Fruit fly (Drosophila melanogaster): ENCODE data around the gene Herp.
A peak's percentile ranks its signal among the peaks of the same experiment; 100 is the strongest.

The Herp gene

DNA sequence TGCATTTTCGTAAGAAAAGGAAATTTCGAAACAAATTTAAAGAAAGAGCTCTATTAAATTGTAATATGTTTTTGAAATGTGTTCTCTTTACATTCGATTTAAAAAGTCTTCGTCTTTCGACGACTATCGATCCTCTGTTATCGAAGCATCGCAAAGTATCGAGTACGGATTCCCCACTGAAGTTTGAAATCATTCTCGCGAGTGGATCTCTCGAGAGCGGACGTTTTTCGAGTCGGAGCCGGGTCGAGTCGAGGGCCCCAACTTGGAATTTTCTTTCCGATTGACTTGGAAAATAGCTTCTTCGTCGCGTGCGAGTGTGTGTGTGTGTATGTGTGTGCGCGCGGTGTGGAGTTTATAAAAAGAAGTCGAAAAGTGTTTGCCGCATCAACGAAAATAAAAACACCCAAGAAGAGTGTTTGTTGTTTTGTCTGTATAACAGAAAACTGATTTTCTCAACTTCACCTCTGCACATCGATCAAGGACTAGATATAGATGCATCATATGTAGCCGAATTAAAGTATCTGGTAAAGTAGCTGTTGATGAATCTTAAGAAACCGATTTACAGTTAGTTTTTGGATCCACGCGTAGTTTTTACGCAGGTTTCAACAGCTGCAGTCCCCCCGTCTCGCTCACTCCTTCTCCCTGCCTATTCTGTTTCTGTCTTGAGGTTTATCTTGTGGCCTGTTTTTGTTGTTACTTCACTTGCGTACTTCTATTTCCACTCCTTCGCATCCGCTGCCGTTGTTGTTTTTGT is 11.6 kb upstream of the Herp start, which contains the start of gene LanB1 (continued):
- TF ChIP-seq odd (GFP tag; optimal IDR thresholded peaks at IDR 0.05) = no peak
- no peak for TF ChIP-seq NC2α (GFP tag; optimal IDR thresholded peaks at IDR 0.05)

- TF ChIP-seq dpn (GFP tag; optimal IDR thresholded peaks at IDR 0.05) = peak in 1 of 2 experiments; percentile 13
- peak; percentile 46; the same call in 1 of the 2 replicates for TF ChIP-seq stc (GFP tag; IDR thresholded peaks at IDR 0.05)
- TF ChIP-seq ERR (GFP tag; optimal IDR thresholded peaks at IDR 0.05) = peak; percentile 30
- peak; percentile 92 for TF ChIP-seq CG7928 (GFP tag; optimal IDR thresholded peaks at IDR 0.05)
- no peak for TF ChIP-seq CG10431 (GFP tag; optimal IDR thresholded peaks at IDR 0.05)
- peak; percentile 44; the same call in 1 of the 3 replicates for TF ChIP-seq HLH4C (GFP tag; IDR thresholded peaks at IDR 0.05; ENCODE audit: partially characterized antibody)
- peak; percentile 30 for TF ChIP-seq unpg (GFP tag; optimal IDR thresholded peaks at IDR 0.05)
- peak; percentile 54 for TF ChIP-seq nerfin-2 (GFP tag; IDR thresholded peaks at IDR 0.05; ENCODE audit: partially characterized antibody)
- 0 out of 3 replicates have a peak, but pooled peaks have one; percentile 30 for TF ChIP-seq row (GFP tag; IDR thresholded peaks at IDR 0.05)
- peak; percentile 4 for TF ChIP-seq nom (GFP tag; optimal IDR thresholded peaks at IDR 0.05)
- TF ChIP-seq Med (GFP tag) = peak; percentile 90
- TF ChIP-seq unc-4 (GFP tag; IDR thresholded peaks at IDR 0.05; ENCODE audit: partially characterized antibody) = peak; percentile 61
- TF ChIP-seq CG8924 (tag; optimal IDR thresholded peaks at IDR 0.05) = peak; percentile 16
- peak; percentile 58 for TF ChIP-seq tna (GFP tag; IDR thresholded peaks at IDR 0.05; ENCODE audit: partially characterized antibody)
- no peak for TF ChIP-seq CG13894 (tag; optimal IDR thresholded peaks at IDR 0.05)
- peak; percentile 43; the same call in 1 of the 4 replicates for TF ChIP-seq Dll (GFP tag; IDR thresholded peaks at IDR 0.05; ENCODE audit: partially characterized antibody)
- no peak for TF ChIP-seq jing (GFP tag; optimal IDR thresholded peaks at IDR 0.05)
- TF ChIP-seq Eip74EF (GFP tag; optimal IDR thresholded peaks at IDR 0.05) = peak in 1 of 2 experiments; percentile 10
- TF ChIP-seq PHDP (tag; optimal IDR thresholded peaks at IDR 0.05) = peak; percentile 21
- TF ChIP-seq CG17361 (GFP tag; IDR thresholded peaks at IDR 0.05) = no peak
- TF ChIP-seq scrt (GFP tag; optimal IDR thresholded peaks at IDR 0.05) = peak; percentile 30
- TF ChIP-seq Jarid2 (GFP tag; optimal IDR thresholded peaks at IDR 0.05) = peak; percentile 54
- peak; percentile 98 for TF ChIP-seq CG15514 (GFP tag; optimal IDR thresholded peaks at IDR 0.05)
- peak; percentile 61 for TF ChIP-seq sens (GFP tag)
- peak; percentile 21 for TF ChIP-seq CG12071 (GFP tag; optimal IDR thresholded peaks at IDR 0.05)
- peak; percentile 14 for TF ChIP-seq HLHmδ (GFP tag; optimal IDR thresholded peaks at IDR 0.05)
- peak; percentile 19 for TF ChIP-seq Deaf1 (tag; optimal IDR thresholded peaks at IDR 0.05)
- peak; percentile 44; the same call in 1 of the 2 replicates for TF ChIP-seq ato (GFP tag; IDR thresholded peaks at IDR 0.05; ENCODE audit: partially characterized antibody)
- peak; percentile 46 for TF ChIP-seq CG7987 (GFP tag; optimal IDR thresholded peaks at IDR 0.05)
- TF ChIP-seq pzg (GFP tag; optimal IDR thresholded peaks at IDR 0.05) = peak; percentile 60
- TF ChIP-seq BEAF-32 (GFP tag; optimal IDR thresholded peaks at IDR 0.05) = peak; percentile 69
- TF ChIP-seq lola (GFP tag; optimal IDR thresholded peaks at IDR 0.05) = no peak
- peak; percentile 55; the same call in 2 of the 3 replicates for TF ChIP-seq knrl (GFP tag; IDR thresholded peaks at IDR 0.05; ENCODE audit: partially characterized antibody)
- TF ChIP-seq CrebB (tag; optimal IDR thresholded peaks at IDR 0.05) = peak; percentile 23
- TF ChIP-seq CG3163 (GFP tag; optimal IDR thresholded peaks at IDR 0.05) = no peak
- no peak for TF ChIP-seq onecut (GFP tag; IDR thresholded peaks at IDR 0.05)
- peak; percentile 10 for TF ChIP-seq Sry-δ (GFP tag; optimal IDR thresholded peaks at IDR 0.05)
- TF ChIP-seq CG14860 (GFP tag; IDR thresholded peaks at IDR 0.05; ENCODE audit: partially characterized antibody) = peak; percentile 38; the same call in 1 of the 3 replicates
- peak; percentile 59; the same call in 2 of the 3 replicates for TF ChIP-seq CG34224 (GFP tag; IDR thresholded peaks at IDR 0.05; ENCODE audit: partially characterized antibody)
- TF ChIP-seq Scr (GFP tag; IDR thresholded peaks at IDR 0.05; ENCODE audit: partially characterized antibody) = peak; percentile 45
- TF ChIP-seq chinmo (GFP tag; IDR thresholded peaks at IDR 0.05; ENCODE audit: partially characterized antibody) = peak; percentile 77; the same call in 2 of the 4 replicates
- peak; percentile 4 for TF ChIP-seq Fer1 (GFP tag; optimal IDR thresholded peaks at IDR 0.05)
These were observed 10.7 kb upstream of the Herp start, which contains the start of gene Cdc14 for dm6 chr2L:7810519-7810918. Cdc14 (minus strand) TSS chr2L:7810703.
